Fruit fly (Drosophila melanogaster) S2 (cell line): ENCODE measurements around the gene CG42266.

Experiments used
- CG8478 ChIP-seq: fragments of >200 bp; optimal IDR thresholded peaks from 2 replicates; lab custom pipeline; 2018
- CTCF ChIP-seq, 2 experiments: fragments of >200 bp; optimal IDR thresholded peaks; 2 replicates each; lab custom pipeline; 2018

DNA sequence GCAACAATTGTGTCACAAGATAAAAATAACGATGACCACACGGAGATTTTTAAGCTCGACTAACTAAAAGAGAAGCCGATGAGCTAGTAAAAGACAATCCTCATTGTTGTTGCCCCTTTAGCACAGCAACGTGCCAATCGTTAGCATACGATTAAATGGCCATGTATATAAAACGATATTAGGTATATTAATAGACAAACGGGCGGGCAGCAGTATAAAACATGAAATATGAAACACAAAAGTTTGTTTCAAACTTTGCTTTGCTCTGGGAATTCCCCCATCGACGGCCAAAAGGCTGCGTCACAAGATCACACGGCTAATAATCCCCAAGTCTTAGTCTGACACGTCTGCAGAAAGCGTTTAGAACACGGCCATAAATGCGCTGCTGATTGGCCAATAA, 23.8 kb downstream of the CG42266 start:
- TF ChIP-seq CG8478 (lab: Kevin White, UChicago) (no peak), CTCF (optimal IDR thresholded peaks at IDR 0.05; lab: Kevin White, UChicago) (no peak)
